Worm (Caenorhabditis elegans) whole organism, L2 larva: Measurements from ENCODE around the gene C12D8.20.

ENCODE experiments used
- C34F6.9 ChIP-seq: fragments of 150-350 bp; optimal IDR thresholded peaks from 2 replicates; lab custom pipeline; 2014; ENCODE audit warnings: missing biosample characterization, missing genetic modification characterization
- F13H6.1 ChIP-seq: sonication (generic microtip); optimal IDR thresholded peaks from 2 replicates; lab custom pipeline; 2016; ENCODE audit warnings: missing genetic modification characterization, missing compliant biosample characterization
- R02D3.7 ChIP-seq: fragments of 150-350 bp; optimal IDR thresholded peaks from 2 replicates; lab custom pipeline; 2014; ENCODE audit warnings: missing biosample characterization, missing genetic modification characterization
- Y55F3AM.14 ChIP-seq: fragments of 200-800 bp; sonication (Bioruptor generic); optimal IDR thresholded peaks from 2 replicates; lab custom pipeline; 2018; ENCODE audit warnings: mild to moderate bottlenecking, missing genetic modification characterization, missing compliant biosample characterization
- ZK546.5 ChIP-seq: sonication (generic microtip); optimal IDR thresholded peaks from 2 replicates; lab custom pipeline; 2017; ENCODE audit warnings: missing biosample characterization, missing genetic modification characterization
- aly-2 ChIP-seq: fragments of 150-350 bp; optimal IDR thresholded peaks from 2 replicates; lab custom pipeline; 2014; ENCODE audit warnings: missing biosample characterization, missing genetic modification characterization
- ama-1 ChIP-seq: fragments of 150-350 bp; optimal IDR thresholded peaks from 2 replicates; lab custom pipeline; 2018; ENCODE audit warnings: inconsistent platforms
- blmp-1 ChIP-seq: sonication (generic microtip); optimal IDR thresholded peaks from 2 replicates; lab custom pipeline; 2017; ENCODE audit warnings: missing genetic modification characterization, mild to moderate bottlenecking, missing compliant biosample characterization, antibody characterized with exemption, moderate library complexity; ENCODE audit not compliant: insufficient read depth
- ceh-16 ChIP-seq: fragments of 150-350 bp; optimal IDR thresholded peaks from 2 replicates; lab custom pipeline; 2014; ENCODE audit warnings: missing biosample characterization, missing genetic modification characterization
- ceh-82 ChIP-seq: fragments of 150-350 bp; optimal IDR thresholded peaks from 2 replicates; lab custom pipeline; 2014; ENCODE audit warnings: missing biosample characterization, missing genetic modification characterization
- egl-27 ChIP-seq: sonication (generic microtip); optimal IDR thresholded peaks from 3 replicates; lab custom pipeline; 2017; ENCODE audit warnings: missing biosample characterization, missing genetic modification reagents, missing genetic modification characterization
- elt-1 ChIP-seq: fragments of 150-350 bp; optimal IDR thresholded peaks from 2 replicates; lab custom pipeline; 2014; ENCODE audit warnings: missing biosample characterization, missing genetic modification characterization
- elt-3 ChIP-seq: sonication (generic microtip); optimal IDR thresholded peaks from 2 replicates; lab custom pipeline; 2017; ENCODE audit warnings: missing biosample characterization, missing genetic modification characterization
- fos-1 ChIP-seq: fragments of 150-350 bp; optimal IDR thresholded peaks from 2 replicates; lab custom pipeline; 2014; ENCODE audit warnings: missing biosample characterization, missing genetic modification characterization
- lin-11 ChIP-seq: fragments of 150-350 bp; sonication (generic microtip); optimal IDR thresholded peaks from 2 replicates; lab custom pipeline; 2014; ENCODE audit warnings: missing biosample characterization, missing genetic modification characterization, inconsistent platforms, mixed read lengths
- lin-13 ChIP-seq: fragments of 150-350 bp; optimal IDR thresholded peaks from 2 replicates; lab custom pipeline; 2014; ENCODE audit warnings: missing biosample characterization, missing genetic modification reagents, missing genetic modification characterization
- mab-5 ChIP-seq: fragments of 150-350 bp; optimal IDR thresholded peaks from 2 replicates; lab custom pipeline; 2014; ENCODE audit warnings: missing biosample characterization, missing genetic modification characterization
- mbf-1 ChIP-seq: sonication (generic microtip); optimal IDR thresholded peaks from 2 replicates; lab custom pipeline; 2017; ENCODE audit warnings: missing biosample characterization, missing genetic modification characterization
- nhr-10 ChIP-seq: sonication (generic microtip); optimal IDR thresholded peaks from 2 replicates; lab custom pipeline; 2017; ENCODE audit warnings: missing biosample characterization, missing genetic modification characterization
- nhr-23 ChIP-seq: fragments of 150-350 bp; optimal IDR thresholded peaks from 2 replicates; lab custom pipeline; 2014; ENCODE audit warnings: missing biosample characterization, missing genetic modification reagents, missing genetic modification characterization
- nhr-237 ChIP-seq: fragments of 150-350 bp; optimal IDR thresholded peaks from 2 replicates; lab custom pipeline; 2014; ENCODE audit warnings: missing biosample characterization, missing genetic modification characterization
- nhr-25 ChIP-seq: fragments of 150-350 bp; sonication (generic microtip); optimal IDR thresholded peaks from 3 replicates; lab custom pipeline; 2014; ENCODE audit warnings: missing biosample characterization, missing genetic modification characterization
- nhr-6 ChIP-seq: fragments of 150-350 bp; optimal IDR thresholded peaks from 2 replicates; lab custom pipeline; 2014; ENCODE audit warnings: missing biosample characterization, missing genetic modification characterization
- nhr-77 ChIP-seq: fragments of 150-350 bp; optimal IDR thresholded peaks from 2 replicates; lab custom pipeline; 2014; ENCODE audit warnings: missing biosample characterization, missing genetic modification characterization
- peb-1 ChIP-seq: fragments of 150-350 bp; optimal IDR thresholded peaks from 2 replicates; lab custom pipeline; 2014; ENCODE audit warnings: missing biosample characterization, missing genetic modification characterization
- sem-4 ChIP-seq: fragments of 150-350 bp; optimal IDR thresholded peaks from 2 replicates; lab custom pipeline; 2014; ENCODE audit warnings: missing biosample characterization, missing genetic modification reagents, missing genetic modification characterization
- skn-1 ChIP-seq: sonication (generic microtip); optimal IDR thresholded peaks from 2 replicates; lab custom pipeline; 2017; ENCODE audit warnings: missing biosample characterization, missing genetic modification characterization
- sma-3 ChIP-seq: sonication (generic microtip); optimal IDR thresholded peaks from 2 replicates; lab custom pipeline; 2016; ENCODE audit warnings: missing genetic modification reagents, missing genetic modification characterization, missing compliant biosample characterization
- sma-9 ChIP-seq, 2 experiments: fragments of 150-350 bp in 1 of 2; sonication (generic microtip) in 1 of 2; optimal IDR thresholded peaks; 2 replicates each; lab custom pipeline; 2014 to 2016; ENCODE audit warnings: missing genetic modification characterization in 2 of 2, mild to moderate bottlenecking in 1 of 2, missing biosample characterization in 1 of 2, missing compliant biosample characterization in 1 of 2, missing genetic modification reagents in 1 of 2, moderate library complexity in 1 of 2
- snpc-4 ChIP-seq: fragments of 150-350 bp; optimal IDR thresholded peaks from 2 replicates; lab custom pipeline; 2014; ENCODE audit warnings: missing biosample characterization, missing genetic modification characterization
- unc-39 ChIP-seq: fragments of 150-350 bp; optimal IDR thresholded peaks from 2 replicates; lab custom pipeline; 2014; ENCODE audit warnings: missing biosample characterization, missing genetic modification characterization
- unc-55 ChIP-seq: fragments of 150-350 bp; sonication (generic microtip); optimal IDR thresholded peaks from 3 replicates; lab custom pipeline; 2014; ENCODE audit warnings: missing biosample characterization, missing genetic modification reagents, missing genetic modification characterization
- unc-62 ChIP-seq: fragments of 150-350 bp; optimal IDR thresholded peaks from 2 replicates; lab custom pipeline; 2014; ENCODE audit warnings: missing biosample characterization, missing genetic modification reagents, missing genetic modification characterization
- ztf-11 ChIP-seq: sonication (generic microtip); optimal IDR thresholded peaks from 2 replicates; lab custom pipeline; 2017; ENCODE audit warnings: missing biosample characterization, missing genetic modification characterization

The C12D8.20 gene

DNA sequence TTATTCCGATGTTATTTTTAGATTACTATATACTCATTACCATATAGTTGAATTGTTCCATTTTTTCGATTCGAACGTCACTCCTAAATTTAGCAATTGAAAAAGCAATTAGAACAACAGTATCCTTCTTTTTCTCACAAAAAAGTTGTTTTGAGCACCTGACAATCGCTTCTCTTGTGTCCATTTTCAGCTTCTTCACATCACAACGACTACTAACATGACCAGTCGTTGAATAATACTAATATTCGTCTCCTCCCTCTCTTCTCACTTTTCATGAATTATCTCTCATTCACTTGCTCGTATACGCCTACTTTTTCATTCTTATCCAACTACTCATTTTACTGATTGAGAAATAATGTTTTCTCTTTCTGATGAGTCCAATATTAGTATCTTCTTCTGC is 5.4 kb upstream of the C12D8.20 start, which contains the start of gene ZK856.14:
Gene ZK856.14 (plus strand): TSS at position 301 of the 400 bp plus-strand sequence.
- TF ChIP-seq unc-62 (GFP tag; lab: Kevin White, UChicago) (no peak), R02D3.7 (tag; lab: Kevin White, UChicago) (no peak), nhr-237 (tag; lab: Kevin White, UChicago) (no peak), mab-5 (tag; lab: Kevin White, UChicago) (no peak), sem-4 (tag; lab: Kevin White, UChicago) (no peak), ZK546.5 (tag; lab: Kevin White, UChicago) (no peak), sma-9 (GFP tag; optimal IDR thresholded peaks at IDR 0.05; lab: Kevin White, UChicago) (no peak), sma-9 (tag; optimal IDR thresholded peaks at IDR 0.05; lab: Kevin White, UChicago) (no peak), blmp-1 (no peak), nhr-6 (no peak), elt-3 (tag; lab: Kevin White, UChicago) (no peak), egl-27 (tag; lab: Kevin White, UChicago) (no peak)
- TF ChIP-seq, all 48 proteins: peak for 0

DNA sequence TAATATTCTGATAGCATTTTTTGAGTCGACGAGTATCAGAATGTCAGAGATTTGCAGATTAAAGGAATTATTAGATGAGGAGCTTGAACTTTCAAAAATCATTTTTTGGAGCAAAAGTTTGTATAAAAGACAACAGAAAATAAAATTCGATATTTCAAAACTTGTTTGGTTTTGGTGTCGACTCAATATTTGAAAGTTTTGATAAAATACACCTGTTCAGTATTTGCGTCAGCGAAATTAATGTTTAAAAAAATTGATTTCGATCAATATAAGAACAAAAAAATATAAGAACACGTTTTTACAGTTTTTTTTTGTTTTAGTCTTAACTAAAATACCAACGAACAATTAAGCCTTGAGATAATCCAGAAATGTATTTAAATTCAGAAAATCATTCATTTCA is 1.5 kb upstream of the C12D8.20 start, which contains the start of gene C12D8.13:
Gene C12D8.13 (minus strand): TSS at position 101 of the 400 bp plus-strand sequence.
- no peak for TF ChIP-seq ztf-11
- no peak for TF ChIP-seq unc-62 (GFP tag; lab: Kevin White, UChicago)
- no peak for TF ChIP-seq R02D3.7 (tag; lab: Kevin White, UChicago)
- TF ChIP-seq unc-55 (GFP tag; lab: Kevin White, UChicago) = no peak
- no peak for TF ChIP-seq lin-13 (GFP tag; lab: Kevin White, UChicago)
- no peak for TF ChIP-seq nhr-10
- TF ChIP-seq ZK546.5 (tag; lab: Kevin White, UChicago) = no peak
- TF ChIP-seq aly-2 (tag; lab: Kevin White, UChicago) = no peak
- no peak for TF ChIP-seq nhr-6
- TF ChIP-seq nhr-25 = no peak
- TF ChIP-seq snpc-4 (tag; lab: Kevin White, UChicago) = no peak
- TF ChIP-seq fos-1 (tag; lab: Kevin White, UChicago) = no peak

DNA sequence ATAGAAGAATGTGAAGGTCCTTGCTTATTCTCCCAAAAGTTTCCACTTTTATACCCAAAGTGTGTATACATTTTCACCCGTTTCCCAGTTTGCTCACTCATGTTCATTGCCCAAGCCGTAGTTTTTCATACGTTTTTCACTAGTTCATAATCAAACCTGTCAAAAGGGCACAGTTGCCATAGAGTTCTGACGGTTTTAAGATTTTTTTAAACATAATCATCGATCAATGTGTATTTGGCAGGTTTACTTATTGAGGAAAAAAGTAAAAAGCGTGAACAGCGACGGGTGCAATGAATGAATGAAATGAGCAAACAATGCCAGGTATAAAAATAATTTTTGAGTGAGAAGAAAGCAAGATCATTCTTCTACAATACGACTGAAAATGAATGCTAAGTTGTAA is 790 bp upstream of the C12D8.20 start, which contains the start of the genes fipr-5 and fipr-9:
Gene fipr-5 (minus strand): TSS at position 101 of the 400 bp plus-strand sequence.
Gene fipr-9 (plus strand): TSS at position 346 of the 400 bp plus-strand sequence.
- TF ChIP-seq nhr-10 (no peak), sem-4 (tag; lab: Kevin White, UChicago) (no peak), lin-13 (GFP tag; lab: Kevin White, UChicago) (no peak), nhr-237 (tag; lab: Kevin White, UChicago) (no peak), aly-2 (tag; lab: Kevin White, UChicago) (no peak), Y55F3AM.14 (GFP tag; lab: Kevin White, UChicago) (no peak), ceh-82 (tag; lab: Kevin White, UChicago) (no peak), peb-1 (tag; lab: Kevin White, UChicago) (no peak), elt-1 (no peak), R02D3.7 (tag; lab: Kevin White, UChicago) (no peak), nhr-77 (no peak), nhr-25 (no peak), blmp-1 (no peak), mbf-1 (no peak), skn-1 (tag; lab: Kevin White, UChicago) (no peak), snpc-4 (tag; lab: Kevin White, UChicago) (no peak), C34F6.9 (tag; lab: Kevin White, UChicago) (no peak), ama-1 (lab: Kevin White, UChicago) (no peak), ZK546.5 (tag; lab: Kevin White, UChicago) (no peak), lin-11 (tag; lab: Kevin White, UChicago) (no peak)

DNA sequence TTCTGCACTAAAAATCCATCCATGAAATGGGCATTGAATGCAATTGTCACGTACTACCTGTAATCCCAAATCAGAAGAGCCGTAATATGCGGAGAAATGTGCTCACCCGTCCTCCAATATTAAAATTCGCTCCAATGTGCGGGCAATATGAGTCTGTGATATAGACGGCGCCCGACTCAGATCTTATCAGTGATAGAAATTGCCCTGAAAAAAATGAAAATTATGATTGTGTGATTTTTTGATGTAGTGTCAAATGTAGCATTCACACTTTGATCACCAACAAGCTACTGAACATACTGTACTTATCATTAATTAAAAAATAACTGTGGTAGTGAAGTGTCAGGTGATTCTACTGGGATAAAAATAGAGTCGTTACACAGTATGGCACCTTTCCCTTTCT is 2.5 kb downstream of the C12D8.20 start:
- no peak for TF ChIP-seq F13H6.1
- peak; percentile 60 for TF ChIP-seq fos-1 (tag; lab: Kevin White, UChicago)
- TF ChIP-seq elt-3 (tag; lab: Kevin White, UChicago) = no peak
- TF ChIP-seq C34F6.9 (tag; lab: Kevin White, UChicago) = no peak
- TF ChIP-seq, all 48 proteins: peak for 1

DNA sequence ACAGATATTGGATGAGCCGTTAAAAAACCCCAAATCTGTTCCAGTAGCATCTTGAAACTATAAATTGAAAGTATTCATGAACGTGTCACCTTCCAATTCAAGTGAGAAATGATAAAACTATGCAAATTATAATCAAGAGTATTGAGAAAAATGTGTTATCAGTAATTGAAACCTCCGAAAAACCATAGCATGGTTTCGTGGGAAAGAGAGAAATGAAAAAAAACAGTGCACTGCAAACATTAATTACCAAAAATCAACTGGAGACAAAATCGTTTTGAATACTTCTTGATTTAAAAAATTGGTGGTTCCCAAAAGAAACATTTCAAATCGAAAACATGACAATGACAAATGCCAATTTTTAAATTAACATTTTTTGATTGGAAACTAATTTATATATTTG is 3.5 kb downstream of the C12D8.20 start, which contains the start of gene daf-36:
Gene daf-36 (minus strand): TSS at position 101 of the 400 bp plus-strand sequence.
- peak; percentile 62 for TF ChIP-seq fos-1 (tag; lab: Kevin White, UChicago)
- TF ChIP-seq C34F6.9 (tag; lab: Kevin White, UChicago) = no peak

DNA sequence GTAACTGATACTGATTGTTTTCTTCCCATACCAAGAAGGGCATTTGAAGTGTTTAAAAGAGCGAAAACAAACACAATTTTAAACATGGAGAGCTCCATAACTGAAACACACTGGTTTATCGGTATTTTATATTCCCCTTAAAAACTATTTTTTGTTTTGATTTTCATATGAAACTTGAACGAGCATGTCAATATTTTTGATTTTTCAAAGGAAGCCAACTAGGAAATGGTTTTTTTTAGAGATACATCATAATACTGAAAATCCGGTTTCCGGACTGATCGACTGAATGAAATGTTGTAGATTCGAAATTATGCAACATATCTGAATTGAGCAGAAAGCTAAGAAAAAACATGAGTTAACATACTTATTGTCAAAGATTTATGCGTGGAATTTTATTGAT is 5.2 kb downstream of the C12D8.20 start, which contains the start of gene ttr-19:
Gene ttr-19 (minus strand): TSS at position 101 of the 400 bp plus-strand sequence.
- TF ChIP-seq mab-5 (tag; lab: Kevin White, UChicago) (no peak), unc-39 (tag; lab: Kevin White, UChicago) (no peak), ZK546.5 (tag; lab: Kevin White, UChicago) (no peak), nhr-23 (tag; lab: Kevin White, UChicago) (no peak), ceh-16 (no peak), unc-55 (GFP tag; lab: Kevin White, UChicago) (no peak), sma-3 (GFP tag; lab: Kevin White, UChicago) (no peak), elt-1 (no peak), aly-2 (tag; lab: Kevin White, UChicago) (no peak), lin-13 (GFP tag; lab: Kevin White, UChicago) (no peak), blmp-1 (no peak), Y55F3AM.14 (GFP tag; lab: Kevin White, UChicago) (no peak)
